Fruit fly (Drosophila melanogaster) whole organism, embryonic: ENCODE data around the gene CG34451.
A peak's percentile ranks its signal among the peaks of the same experiment; 100 is the strongest.

Source experiments
- Aef1 ChIP-seq: fragments of 200-800 bp; sonication (Bioruptor generic); IDR thresholded peaks from 3 replicates; pipeline ENCODE4 v1.3.6; 2022; ENCODE audit warnings: missing biosample characterization, missing genetic modification characterization
- CG13296 ChIP-seq: fragments of 200-800 bp; sonication (Bioruptor generic); optimal IDR thresholded peaks from 3 replicates; lab custom pipeline; 2018; ENCODE audit warnings: missing biosample characterization, mild to moderate bottlenecking, missing genetic modification characterization
- CG13624 ChIP-seq: fragments of 200-800 bp; sonication (Bioruptor generic); optimal IDR thresholded peaks from 2 replicates; lab custom pipeline; 2016; ENCODE audit warnings: missing biosample characterization, missing genetic modification characterization
- CG13775 ChIP-seq: fragments of 200-800 bp; sonication (Bioruptor generic); optimal IDR thresholded peaks from 3 replicates; lab custom pipeline; 2017; ENCODE audit warnings: missing biosample characterization, mild to moderate bottlenecking, missing genetic modification characterization
- CG15269 ChIP-seq: fragments of 200-800 bp; sonication (Bioruptor generic); optimal IDR thresholded peaks from 2 replicates; lab custom pipeline; 2018; ENCODE audit warnings: missing biosample characterization, mild to moderate bottlenecking, missing genetic modification characterization, moderate library complexity
- CG1603 ChIP-seq: fragments of 200-800 bp; sonication (Bioruptor generic); optimal IDR thresholded peaks from 2 replicates; lab custom pipeline; 2019; ENCODE audit warnings: missing biosample characterization, mild to moderate bottlenecking, missing genetic modification characterization, moderate library complexity
- CG1832 ChIP-seq: fragments of 200-800 bp; sonication (Bioruptor generic); optimal IDR thresholded peaks from 2 replicates; lab custom pipeline; 2017; ENCODE audit warnings: missing biosample characterization, mild to moderate bottlenecking, missing genetic modification characterization, inconsistent platforms
- CG4730 ChIP-seq: fragments of 200-800 bp; sonication (Bioruptor generic); IDR thresholded peaks from 2 replicates; pipeline ENCODE4 v1.3.6; 2022; ENCODE audit warnings: missing biosample characterization, missing genetic modification characterization
- CG6854 ChIP-seq: fragments of 200-800 bp; sonication (Bioruptor generic); optimal IDR thresholded peaks from 3 replicates; lab custom pipeline; 2017; ENCODE audit warnings: missing biosample characterization, mild to moderate bottlenecking, missing genetic modification characterization
- CG7357 ChIP-seq: fragments of 200-800 bp; sonication (Bioruptor generic); IDR thresholded peaks from 3 replicates; pipeline ENCODE4 v1.3.6; 2022; ENCODE audit warnings: missing biosample characterization, missing genetic modification characterization
- CG8089 ChIP-seq: fragments of 200-800 bp; sonication (Bioruptor generic); optimal IDR thresholded peaks from 3 replicates; lab custom pipeline; 2016; ENCODE audit warnings: missing biosample characterization, missing genetic modification characterization
- CG9727 ChIP-seq: fragments of 200-800 bp; sonication (Bioruptor generic); optimal IDR thresholded peaks from 3 replicates; lab custom pipeline; 2017; ENCODE audit warnings: missing biosample characterization, mild to moderate bottlenecking, missing genetic modification characterization
- CG9797 ChIP-seq: fragments of 200-800 bp; sonication (Bioruptor generic); optimal IDR thresholded peaks from 3 replicates; lab custom pipeline; 2018; ENCODE audit warnings: missing biosample characterization, mild to moderate bottlenecking, missing genetic modification characterization
- CG9817 ChIP-seq: fragments of 200-800 bp; sonication (Bioruptor generic); optimal IDR thresholded peaks from 2 replicates; lab custom pipeline; 2018; ENCODE audit warnings: missing biosample characterization, mild to moderate bottlenecking, missing genetic modification characterization, moderate library complexity
- Dp ChIP-seq: fragments of 200-800 bp; sonication (Bioruptor generic); optimal IDR thresholded peaks from 2 replicates; lab custom pipeline; 2018; ENCODE audit warnings: missing biosample characterization, mild to moderate bottlenecking, missing genetic modification characterization, moderate library complexity
- Gsc ChIP-seq: fragments of 200-800 bp; sonication (Bioruptor generic); IDR thresholded peaks from 2 replicates; pipeline ENCODE4 v1.3.6; 2022; ENCODE audit warnings: missing biosample characterization, missing genetic modification characterization
- Gug ChIP-seq: fragments of 200-800 bp; sonication (Bioruptor generic); IDR thresholded peaks from 4 replicates; pipeline ENCODE4 v1.3.6; 2022; ENCODE audit warnings: missing biosample characterization, missing genetic modification characterization
- HLHmδ ChIP-seq: fragments of 200-800 bp; sonication (Bioruptor generic); optimal IDR thresholded peaks from 2 replicates; lab custom pipeline; 2018; ENCODE audit warnings: missing biosample characterization, mild to moderate bottlenecking, missing genetic modification characterization, moderate library complexity
- Lhr ChIP-seq: fragments of 200-800 bp; sonication (Bioruptor generic); optimal IDR thresholded peaks from 3 replicates; lab custom pipeline; 2017; ENCODE audit warnings: mild to moderate bottlenecking, missing biosample characterization, missing genetic modification reagents, missing genetic modification characterization
- Mad ChIP-seq: fragments of 200-800 bp; sonication (Bioruptor generic); optimal IDR thresholded peaks from 2 replicates; lab custom pipeline; 2016; ENCODE audit warnings: missing biosample characterization, missing genetic modification characterization
- Max ChIP-seq: fragments of 200-800 bp; sonication (Bioruptor generic); optimal IDR thresholded peaks from 2 replicates; lab custom pipeline; 2016; ENCODE audit warnings: missing biosample characterization, mild to moderate bottlenecking, missing genetic modification characterization
- NC2α ChIP-seq: fragments of 200-800 bp; sonication (Bioruptor generic); optimal IDR thresholded peaks from 2 replicates; lab custom pipeline; 2016; ENCODE audit warnings: missing biosample characterization, missing genetic modification characterization
- Side ChIP-seq: fragments of 200-800 bp; sonication (Bioruptor generic); optimal IDR thresholded peaks from 2 replicates; lab custom pipeline; 2016; ENCODE audit warnings: missing biosample characterization, missing genetic modification characterization
- Stat92E ChIP-seq, 3 experiments: fragments of >200 bp in 2 of 3; fragments of 200-800 bp in 1 of 3; sonication (Bioruptor generic) in 1 of 3; optimal IDR thresholded peaks; 2 replicates each; lab custom pipeline; 2017 to 2019; ENCODE audit warnings: missing biosample characterization in 3 of 3, missing genetic modification characterization in 3 of 3, mild to moderate bottlenecking in 1 of 3, moderate library complexity in 1 of 3
- Trl ChIP-seq, 3 experiments: fragments of >200 bp in 2 of 3; fragments of 200-800 bp in 1 of 3; sonication (Bioruptor generic) in 1 of 3; optimal IDR thresholded peaks; 2 replicates in 1 of 3; 3 replicates in 2 of 3; lab custom pipeline; 2016 to 2017; ENCODE audit warnings: missing biosample characterization in 1 of 3, missing genetic modification characterization in 1 of 3
- ab ChIP-seq: fragments of 200-800 bp; sonication (Bioruptor generic); optimal IDR thresholded peaks from 2 replicates; lab custom pipeline; 2016; ENCODE audit warnings: missing biosample characterization, missing genetic modification characterization
- ase ChIP-seq: fragments of 200-800 bp; sonication (Bioruptor generic); IDR thresholded peaks from 3 replicates; pipeline ENCODE4 v1.3.6; 2022; ENCODE audit warnings: missing biosample characterization, missing genetic modification characterization
- az2 ChIP-seq: fragments of 200-800 bp; sonication (Bioruptor generic); optimal IDR thresholded peaks from 3 replicates; lab custom pipeline; 2016; ENCODE audit warnings: missing biosample characterization, missing genetic modification characterization
- bsh ChIP-seq, 2 experiments: fragments of 200-800 bp; sonication (Bioruptor generic); optimal IDR thresholded peaks; 2 replicates each; lab custom pipeline; 2017 to 2018; ENCODE audit warnings: mild to moderate bottlenecking in 2 of 2, missing biosample characterization in 2 of 2, missing genetic modification characterization in 2 of 2, moderate library complexity in 1 of 2
- cg ChIP-seq: fragments of 200-800 bp; sonication (Bioruptor generic); optimal IDR thresholded peaks from 3 replicates; lab custom pipeline; 2019; ENCODE audit warnings: missing biosample characterization, mild to moderate bottlenecking, missing genetic modification characterization, moderate library complexity
- chif ChIP-seq, 2 experiments: fragments of 200-800 bp; sonication (Bioruptor generic); optimal IDR thresholded peaks; 3 replicates each; lab custom pipeline; 2016; ENCODE audit warnings: missing biosample characterization in 2 of 2, missing genetic modification characterization in 2 of 2
- croc ChIP-seq: fragments of 200-800 bp; sonication (Bioruptor generic); conservative IDR thresholded peaks from 3 replicates; pipeline ENCODE4 v1.3.6; 2022; ENCODE audit warnings: missing biosample characterization, missing genetic modification characterization
- gfzf ChIP-seq: fragments of 200-800 bp; sonication (Bioruptor generic); optimal IDR thresholded peaks from 2 replicates; lab custom pipeline; 2016; ENCODE audit warnings: missing biosample characterization, mild to moderate bottlenecking, missing genetic modification characterization, moderate library complexity
- hbn ChIP-seq: fragments of 200-800 bp; sonication (Bioruptor generic); IDR thresholded peaks from 2 replicates; pipeline ENCODE4 v1.3.6; 2022; ENCODE audit warnings: missing biosample characterization, missing genetic modification characterization; ENCODE audit not compliant: partially characterized antibody
- insv ChIP-seq, 2 experiments: fragments of 200-800 bp; sonication (Bioruptor generic); optimal IDR thresholded peaks; 3 replicates each; lab custom pipeline; 2016 to 2018; ENCODE audit warnings: missing biosample characterization in 2 of 2, missing genetic modification characterization in 2 of 2
- inv ChIP-seq: fragments of 200-800 bp; sonication (Bioruptor generic); IDR thresholded peaks from 2 replicates; pipeline ENCODE4 v1.3.6; 2022; ENCODE audit warnings: missing biosample characterization, missing genetic modification characterization; ENCODE audit not compliant: partially characterized antibody
- lbe ChIP-seq: fragments of 200-800 bp; sonication (Bioruptor generic); optimal IDR thresholded peaks from 2 replicates; lab custom pipeline; 2016; ENCODE audit warnings: missing biosample characterization, mild to moderate bottlenecking, missing genetic modification characterization
- lmd ChIP-seq: fragments of 200-800 bp; sonication (Bioruptor generic); IDR thresholded peaks from 2 replicates; pipeline ENCODE4 v1.3.6; 2022; ENCODE audit warnings: missing biosample characterization, missing genetic modification characterization
- lola ChIP-seq, 3 experiments: fragments of >200 bp in 2 of 3; fragments of 200-800 bp in 1 of 3; sonication (Bioruptor generic) in 1 of 3; optimal IDR thresholded peaks; 2 replicates each; lab custom pipeline; 2017 to 2019; ENCODE audit warnings: missing biosample characterization in 3 of 3, missing genetic modification characterization in 3 of 3, mild to moderate bottlenecking in 1 of 3, moderate library complexity in 1 of 3
- mld ChIP-seq: fragments of 200-800 bp; sonication (Bioruptor generic); IDR thresholded peaks from 3 replicates; pipeline ENCODE4 v1.3.6; 2022; ENCODE audit warnings: missing biosample characterization, missing genetic modification characterization; ENCODE audit not compliant: partially characterized antibody
- nerfin-2 ChIP-seq: fragments of 200-800 bp; sonication (Bioruptor generic); IDR thresholded peaks from 2 replicates; pipeline ENCODE4 v1.3.6; 2022; ENCODE audit warnings: missing biosample characterization, missing genetic modification characterization; ENCODE audit not compliant: partially characterized antibody
- otp ChIP-seq: fragments of 200-800 bp; sonication (Bioruptor generic); IDR thresholded peaks from 3 replicates; pipeline ENCODE4, ENCODE4 v1.3.6; 2022; ENCODE audit warnings: missing biosample characterization, missing genetic modification characterization
- sd ChIP-seq: fragments of 200-800 bp; sonication (Bioruptor generic); optimal IDR thresholded peaks from 3 replicates; lab custom pipeline; 2018; ENCODE audit warnings: missing biosample characterization, mild to moderate bottlenecking, missing genetic modification characterization, moderate library complexity
- sens-2 ChIP-seq: fragments of 200-800 bp; sonication (Bioruptor generic); IDR thresholded peaks from 2 replicates; pipeline ENCODE4 v1.3.6; 2022; ENCODE audit warnings: missing biosample characterization, missing genetic modification characterization
- slp2 ChIP-seq: fragments of 200-800 bp; sonication (Bioruptor generic); optimal IDR thresholded peaks from 2 replicates; lab custom pipeline; 2016; ENCODE audit warnings: missing biosample characterization, missing genetic modification characterization
- sob ChIP-seq: fragments of 200-800 bp; sonication (Bioruptor generic); IDR thresholded peaks from 2 replicates; pipeline ENCODE4 v1.3.6; 2022; ENCODE audit warnings: missing biosample characterization, missing genetic modification characterization
- toy ChIP-seq: fragments of 200-800 bp; sonication (Bioruptor generic); IDR thresholded peaks from 2 replicates; pipeline ENCODE4 v1.3.6; 2022; ENCODE audit warnings: missing biosample characterization, missing genetic modification characterization
- trh ChIP-seq: fragments of 200-800 bp; sonication (Bioruptor generic); optimal IDR thresholded peaks from 2 replicates; lab custom pipeline; 2016; ENCODE audit warnings: missing biosample characterization, missing genetic modification characterization
- usp ChIP-seq: fragments of >200 bp; optimal IDR thresholded peaks from 2 replicates; lab custom pipeline; 2017; ENCODE audit warnings: missing biosample characterization, missing genetic modification characterization

The CG34451 gene

dm6 chr3L:15713932-15714492, 22.1 kb upstream of the CG34451 start (continued):
- peak in 1 of 2 experiments; percentile 67 for TF ChIP-seq bsh (GFP tag; optimal IDR thresholded peaks at IDR 0.05; lab: Kevin White, UChicago)
- TF ChIP-seq cg (GFP tag; lab: Kevin White, UChicago): no peak
- no peak for TF ChIP-seq CG9797 (GFP tag; lab: Kevin White, UChicago)
- peak; percentile 45 for TF ChIP-seq Lhr (GFP tag; lab: Kevin White, UChicago)
- no peak for TF ChIP-seq CG9817 (tag; lab: Kevin White, UChicago)
- peak; percentile 17 for TF ChIP-seq az2
- TF ChIP-seq trh (GFP tag; lab: Kevin White, UChicago): peak; percentile 59
- TF ChIP-seq Mad (GFP tag; lab: Kevin White, UChicago): peak; percentile 39
- TF ChIP-seq CG15269: peak; percentile 20
- no peak for TF ChIP-seq lbe (GFP tag; lab: Kevin White, UChicago)
- no peak for TF ChIP-seq Dp (GFP tag; lab: Kevin White, UChicago)
- TF ChIP-seq gfzf (GFP tag; lab: Kevin White, UChicago): no peak
- TF ChIP-seq sob (GFP tag; lab: Robert Waterston, UW): peak; percentile 66; the same call in 1 of the 2 replicates
- TF ChIP-seq hbn (GFP tag; lab: Robert Waterston, UW): no peak
- TF ChIP-seq CG13624 (GFP tag; lab: Kevin White, UChicago): peak; percentile 30
- no peak for TF ChIP-seq lmd (GFP tag; lab: Robert Waterston, UW)
- no peak for TF ChIP-seq ab (GFP tag; lab: Kevin White, UChicago)
- TF ChIP-seq lola (GFP tag; optimal IDR thresholded peaks at IDR 0.05; lab: Kevin White, UChicago): peak in 1 of 3 experiments; percentile 35
- peak; percentile 41 for TF ChIP-seq CG13775 (GFP tag; lab: Kevin White, UChicago)
- TF ChIP-seq inv (GFP tag; lab: Robert Waterston, UW): no peak
- TF ChIP-seq CG6854 (GFP tag; lab: Kevin White, UChicago): peak; percentile 44
- TF ChIP-seq nerfin-2: no peak
- 0 out of 3 replicates have a peak, but pooled peaks have one; percentile 22 for TF ChIP-seq ase
- 0 out of 2 replicates have a peak, but pooled peaks have one; percentile 21 for TF ChIP-seq CG4730 (GFP tag; lab: Robert Waterston, UW)
- peak; percentile 54 for TF ChIP-seq CG8089 (GFP tag; lab: Kevin White, UChicago)
- no peak for TF ChIP-seq mld (GFP tag; lab: Robert Waterston, UW)
- peak; percentile 71; the same call in 2 of the 3 replicates for TF ChIP-seq otp (GFP tag; lab: Robert Waterston, UW)
- TF ChIP-seq Trl (optimal IDR thresholded peaks at IDR 0.05; lab: Kevin White, UChicago): no peak
- peak; percentile 73 for TF ChIP-seq Trl (GFP tag; optimal IDR thresholded peaks at IDR 0.05; lab: Kevin White, UChicago)
- no peak for TF ChIP-seq usp (GFP tag; lab: Kevin White, UChicago)
- TF ChIP-seq CG13296: peak; percentile 60
- TF ChIP-seq Gug (GFP tag; lab: Robert Waterston, UW): no peak
- peak; percentile 78 for TF ChIP-seq CG9727 (GFP tag; lab: Kevin White, UChicago)
- no peak for TF ChIP-seq croc (GFP tag; lab: Robert Waterston, UW)
- TF ChIP-seq sens-2: no peak
- TF ChIP-seq Max (GFP tag; lab: Kevin White, UChicago): peak; percentile 34
- peak; percentile 42 to 48 for TF ChIP-seq chif (GFP tag; optimal IDR thresholded peaks at IDR 0.05; lab: Kevin White, UChicago)
- TF ChIP-seq Stat92E (GFP tag; optimal IDR thresholded peaks at IDR 0.05; lab: Kevin White, UChicago): no peak
- peak; percentile 67 for TF ChIP-seq CG1603 (tag; lab: Kevin White, UChicago)
- peak; percentile 61 for TF ChIP-seq NC2α (GFP tag; lab: Kevin White, UChicago)
- TF ChIP-seq Aef1: no peak
- TF ChIP-seq Side (GFP tag; lab: Kevin White, UChicago): peak; percentile 73
- TF ChIP-seq toy (GFP tag; lab: Robert Waterston, UW): no peak
- TF ChIP-seq Gsc: no peak
- TF ChIP-seq sd (tag; lab: Kevin White, UChicago): peak; percentile 44
- TF ChIP-seq slp2: peak; percentile 28
- peak in 1 of 2 experiments; percentile 13 for TF ChIP-seq insv (GFP tag; optimal IDR thresholded peaks at IDR 0.05; lab: Kevin White, UChicago)
- TF ChIP-seq CG1832 (GFP tag; lab: Kevin White, UChicago): no peak
- TF ChIP-seq HLHmδ (GFP tag; lab: Kevin White, UChicago): peak; percentile 2
- no peak for TF ChIP-seq CG7357 (GFP tag; lab: Robert Waterston, UW)
